In genomic region chrX:14757641-14758220, ce11 we compare ENCODE assay signal across 3 worm cellular contexts.
A peak's percentile ranks its signal among the peaks of the same experiment; 100 is the strongest.
TF ChIP-seq lines count a peak whose summit lies in the region.

No protein-coding gene starts in this region.

TF ChIP-seq in whole organism, L1 larva, 84 proteins besides CTCF, POLR2A, EP300 and RAD21:
- TF ChIP-seq skn-1 (tag; optimal IDR thresholded peaks at IDR 0.05; lab: Kevin White, UChicago) (no peak), nhr-85 (tag; lab: Kevin White, UChicago) (peak; percentile 31), alr-1 (tag; optimal IDR thresholded peaks at IDR 0.05; lab: Kevin White, UChicago; ENCODE audit: borderline replicate concordance) (no peak), ceh-90 (tag; optimal IDR thresholded peaks at IDR 0.05; lab: Kevin White, UChicago) (no peak), snpc-4 (tag; optimal IDR thresholded peaks at IDR 0.05; lab: Kevin White, UChicago) (peak; percentile 14)

TF ChIP-seq in whole organism, late embryonic, 69 proteins besides CTCF, POLR2A, EP300 and RAD21:
- TF ChIP-seq fkh-6 (tag; optimal IDR thresholded peaks at IDR 0.05; lab: Kevin White, UChicago): no peak
- TF ChIP-seq pat-9 (tag; optimal IDR thresholded peaks at IDR 0.05; lab: Kevin White, UChicago): no peak
- TF ChIP-seq tbx-7 (tag; optimal IDR thresholded peaks at IDR 0.05; lab: Kevin White, UChicago): no peak
- TF ChIP-seq K02D7.2 (tag; optimal IDR thresholded peaks at IDR 0.05; lab: Kevin White, UChicago): no peak
- no peak for TF ChIP-seq ceh-2 (tag; optimal IDR thresholded peaks at IDR 0.05; lab: Kevin White, UChicago)
- peak; percentile 47; the same call in 1 of the 2 replicates for TF ChIP-seq sox-2 (GFP tag; IDR thresholded peaks at IDR 0.05; lab: Robert Waterston, UW)
- TF ChIP-seq pax-1 (tag; optimal IDR thresholded peaks at IDR 0.05; lab: Kevin White, UChicago): no peak

TF ChIP-seq in whole organism, young adult, 124 proteins besides CTCF, POLR2A, EP300 and RAD21:
- TF ChIP-seq F49E8.2 (tag; optimal IDR thresholded peaks at IDR 0.05; lab: Kevin White, UChicago; ENCODE audit: insufficient read depth) (no peak), ceh-91 (GFP tag; IDR thresholded peaks at IDR 0.05; lab: Robert Waterston, UW) (no peak), ztf-28 (GFP tag; IDR thresholded peaks at IDR 0.05; lab: Robert Waterston, UW) (no peak), Y53F4B.3 (GFP tag; IDR thresholded peaks at IDR 0.05; lab: Robert Waterston, UW) (no peak), ZK185.1 (tag; optimal IDR thresholded peaks at IDR 0.05; lab: Kevin White, UChicago; ENCODE audit: poor library complexity, severe bottlenecking) (no peak), cebp-2 (GFP tag; IDR thresholded peaks at IDR 0.05; lab: Robert Waterston, UW) (no peak), bed-2 (GFP tag; IDR thresholded peaks at IDR 0.05; lab: Robert Waterston, UW) (no peak), zim-3 (tag; optimal IDR thresholded peaks at IDR 0.05; lab: Kevin White, UChicago) (no peak), F33H1.4 (GFP tag; IDR thresholded peaks at IDR 0.05; lab: Robert Waterston, UW) (no peak), B0035.1 (tag; optimal IDR thresholded peaks at IDR 0.05; lab: Kevin White, UChicago) (no peak), Y95B8A.8 (GFP tag; IDR thresholded peaks at IDR 0.05; lab: Robert Waterston, UW) (no peak), ccch-3 (GFP tag; optimal IDR thresholded peaks at IDR 0.05; lab: Kevin White, UChicago) (no peak), akir-1 (GFP tag; optimal IDR thresholded peaks at IDR 0.05; lab: Kevin White, UChicago) (no peak), nfyb-1 (GFP tag; IDR thresholded peaks at IDR 0.05; lab: Robert Waterston, UW) (no peak), lin-54 (GFP tag; optimal IDR thresholded peaks at IDR 0.05; lab: Kevin White, UChicago) (no peak), madf-10 (tag; optimal IDR thresholded peaks at IDR 0.05; lab: Kevin White, UChicago) (no peak), aptf-3 (GFP tag; IDR thresholded peaks at IDR 0.05; lab: Robert Waterston, UW) (no peak), snpc-4 (GFP tag; optimal IDR thresholded peaks at IDR 0.05; lab: Kevin White, UChicago) (no peak), snpc-4 (tag; optimal IDR thresholded peaks at IDR 0.05; lab: Kevin White, UChicago) (peak in 3 of 4 experiments; percentile 36 to 88 (median 86)), snpc-1.1 (tag; optimal IDR thresholded peaks at IDR 0.05; lab: Kevin White, UChicago; ENCODE audit: insufficient read depth) (peak; percentile 1), dpff-1 (tag; optimal IDR thresholded peaks at IDR 0.05; lab: Kevin White, UChicago) (no peak), hmg-1.2 (GFP tag; IDR thresholded peaks at IDR 0.05; lab: Robert Waterston, UW) (peak; percentile 33), lin-26 (GFP tag; IDR thresholded peaks at IDR 0.05; lab: Robert Waterston, UW) (no peak), gei-17 (GFP tag; optimal IDR thresholded peaks at IDR 0.05; lab: Kevin White, UChicago) (no peak)
TF ChIP-seq in whole organism, young adult: peak in this region for 3.

Comparison
In these comparisons a context has a peak if more than half of its experiments do, and no peak if none do; other contexts are left out.
1. Of the 8 proteins assayed by ChIP-seq in both whole organism, young adult and whole organism, L1 larva: peak only in whole organism, young adult: none; only in whole organism, L1 larva: none; in both: snpc-4; in neither: 7.